Worm (Caenorhabditis elegans): ENCODE measurements around the gene acr-15.

DNA sequence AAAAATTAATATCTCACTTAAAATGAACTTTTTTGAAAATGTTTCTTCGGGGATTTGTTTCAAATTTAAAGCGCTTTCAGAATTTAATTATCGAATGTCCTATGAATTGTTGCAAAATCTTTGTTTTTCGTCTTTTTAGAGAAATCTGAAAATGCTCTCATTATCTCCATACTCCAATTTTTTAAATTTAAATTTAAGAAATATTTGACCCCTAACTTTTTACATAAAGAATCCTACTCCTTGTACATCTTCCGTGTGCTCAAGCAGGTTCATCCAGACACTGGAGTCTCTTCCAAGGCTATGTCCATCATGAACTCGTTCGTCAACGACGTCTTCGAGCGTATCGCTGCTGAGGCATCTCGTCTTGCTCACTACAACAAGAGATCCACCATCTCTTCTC is 16.3 kb upstream of the acr-15 start, which contains the start of gene his-39:
- TF ChIP-seq fos-1 (tag; optimal IDR thresholded peaks at IDR 0.05), result no peak
- no peak for TF ChIP-seq nhr-76 (tag; optimal IDR thresholded peaks at IDR 0.05)
- TF ChIP-seq ceh-28 (tag; optimal IDR thresholded peaks at IDR 0.05), result no peak
- no peak for TF ChIP-seq unc-62 (GFP tag; optimal IDR thresholded peaks at IDR 0.05)
- TF ChIP-seq unc-39 (tag; optimal IDR thresholded peaks at IDR 0.05), result no peak
- no peak for TF ChIP-seq ztf-4 (tag; optimal IDR thresholded peaks at IDR 0.05)
- TF ChIP-seq fkh-10 (GFP tag; optimal IDR thresholded peaks at IDR 0.05), result no peak
